Fruit fly (Drosophila melanogaster) ovary, adult (tissue): ENCODE measurements around the gene Nuf2.

Source experiments
- CG17801 ChIP-seq: fragments of 200-800 bp; optimal IDR thresholded peaks from 2 replicates; lab custom pipeline; 2019; ENCODE audit warnings: missing biosample characterization, mild to moderate bottlenecking, missing genetic modification characterization, moderate library complexity; ENCODE audit not compliant: partially characterized antibody

Nuf2 gene

DNA sequence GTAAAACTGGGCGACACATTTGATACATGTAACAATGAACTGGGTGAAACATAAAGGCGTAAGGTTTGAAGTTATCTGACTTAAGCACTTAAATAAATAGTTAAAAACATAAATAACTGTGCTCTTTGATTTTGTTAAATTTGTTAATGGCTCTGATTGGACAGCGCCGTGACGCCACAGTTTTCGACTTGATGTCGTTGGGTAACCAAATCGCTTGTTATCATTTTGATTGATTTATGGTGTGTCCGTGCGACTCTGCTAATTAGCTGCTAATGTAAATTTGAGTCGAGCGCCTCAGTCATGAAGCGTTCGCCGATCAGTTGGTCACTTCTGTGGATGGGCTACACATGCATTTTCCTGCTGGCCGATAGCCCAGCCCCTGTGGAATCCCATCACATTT lies 2.0 kb upstream of the Nuf2 start, which contains the start of gene Ugt307A1:
TSS of gene Ugt307A1 (plus strand) at position 301 of the 400 bp plus-strand sequence.
- TF ChIP-seq CG17801 (GFP tag; lab: Kevin White, UChicago): no peak

dm6 chr2L:7063721-7064179 lies 1.9 kb downstream of the Nuf2 start, which contains the start of gene Sem1:
TSS of gene Sem1 (plus strand) at chr2L:7063986.
- TF ChIP-seq CG17801 (GFP tag; lab: Kevin White, UChicago): no peak

DNA sequence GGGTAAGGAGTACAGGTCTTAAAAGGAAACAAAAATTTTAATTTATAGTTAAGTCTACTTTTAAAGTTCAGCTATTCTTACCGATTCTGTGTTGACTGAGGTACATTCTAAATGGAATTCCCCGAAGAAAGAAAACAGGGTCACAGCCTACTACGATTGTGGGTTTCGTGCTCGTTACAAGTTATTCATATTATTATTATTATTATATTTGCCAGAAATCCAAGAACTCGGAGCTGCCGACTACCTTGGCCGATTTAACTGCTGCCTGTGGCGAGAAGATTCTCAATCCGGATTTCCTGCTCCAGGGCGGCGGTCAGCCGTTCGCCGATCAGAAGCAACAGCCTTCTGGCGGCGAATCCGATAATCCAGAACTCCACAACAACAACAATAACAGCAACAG lies 4.9 kb downstream of the Nuf2 start, which contains the start of gene Mst27D:
TSS of gene Mst27D (minus strand) at position 101 of the 400 bp plus-strand sequence.
- no peak for TF ChIP-seq CG17801 (GFP tag; lab: Kevin White, UChicago)

dm6 chr2L:7056189-7056926 lies 9.3 kb downstream of the Nuf2 start, which contains the start of gene Mnn1:
TSS of gene Mnn1 (plus strand) at chr2L:7056301.
- TF ChIP-seq CG17801 (GFP tag; lab: Kevin White, UChicago): peak; percentile 41

- no peak for TF ChIP-seq CG17801 (GFP tag; lab: Kevin White, UChicago)
Observed at dm6 chr2L:7051740-7052139, 13.9 kb downstream of the Nuf2 start.

DNA sequence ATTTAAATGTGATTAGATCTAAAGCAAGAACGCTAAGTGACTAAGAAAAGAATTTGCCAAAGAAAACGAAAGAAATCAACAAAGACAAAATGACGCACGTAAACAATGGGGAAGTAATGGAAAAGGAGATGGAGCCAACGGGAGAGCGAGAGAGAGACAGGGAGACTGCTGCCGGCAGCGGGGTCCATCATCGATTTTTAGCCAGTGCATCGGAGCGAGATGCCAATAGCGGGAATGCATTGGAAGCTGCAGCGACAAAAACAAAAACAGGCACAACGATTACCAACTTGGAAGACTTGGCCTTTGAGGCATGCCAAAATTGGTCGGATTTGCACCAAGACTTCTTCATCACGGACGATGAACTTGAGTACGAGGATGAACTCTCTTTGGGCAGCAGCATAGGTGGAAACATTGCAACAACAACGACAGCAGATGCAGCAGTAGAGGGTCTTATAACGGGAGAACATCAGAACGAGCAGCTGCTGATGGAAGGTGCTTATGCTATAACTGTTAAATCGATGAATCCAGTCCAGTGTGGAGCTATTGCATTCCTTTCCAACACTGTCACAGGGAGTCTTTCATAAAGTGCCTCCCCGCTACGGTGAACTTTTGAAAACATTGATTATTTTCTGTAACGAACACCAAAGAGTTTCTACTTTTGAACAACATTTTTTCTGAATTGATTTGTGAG lies 15.0 kb downstream of the Nuf2 start:
- no peak for TF ChIP-seq CG17801 (GFP tag; lab: Kevin White, UChicago)

- no peak for TF ChIP-seq CG17801 (GFP tag; lab: Kevin White, UChicago)
Observed at dm6 chr2L:7049680-7050289, 15.9 kb downstream of the Nuf2 start.

- peak; percentile 63 for TF ChIP-seq CG17801 (GFP tag; lab: Kevin White, UChicago)
Observed at dm6 chr2L:7049009-7049647, 16.5 kb downstream of the Nuf2 start.

- TF ChIP-seq CG17801 (GFP tag; lab: Kevin White, UChicago): no peak
Observed at dm6 chr2L:7047703-7048102, 17.9 kb downstream of the Nuf2 start.

- no peak for TF ChIP-seq CG17801 (GFP tag; lab: Kevin White, UChicago)
Observed at dm6 chr2L:7043039-7043905, 22.4 kb downstream of the Nuf2 start.

DNA sequence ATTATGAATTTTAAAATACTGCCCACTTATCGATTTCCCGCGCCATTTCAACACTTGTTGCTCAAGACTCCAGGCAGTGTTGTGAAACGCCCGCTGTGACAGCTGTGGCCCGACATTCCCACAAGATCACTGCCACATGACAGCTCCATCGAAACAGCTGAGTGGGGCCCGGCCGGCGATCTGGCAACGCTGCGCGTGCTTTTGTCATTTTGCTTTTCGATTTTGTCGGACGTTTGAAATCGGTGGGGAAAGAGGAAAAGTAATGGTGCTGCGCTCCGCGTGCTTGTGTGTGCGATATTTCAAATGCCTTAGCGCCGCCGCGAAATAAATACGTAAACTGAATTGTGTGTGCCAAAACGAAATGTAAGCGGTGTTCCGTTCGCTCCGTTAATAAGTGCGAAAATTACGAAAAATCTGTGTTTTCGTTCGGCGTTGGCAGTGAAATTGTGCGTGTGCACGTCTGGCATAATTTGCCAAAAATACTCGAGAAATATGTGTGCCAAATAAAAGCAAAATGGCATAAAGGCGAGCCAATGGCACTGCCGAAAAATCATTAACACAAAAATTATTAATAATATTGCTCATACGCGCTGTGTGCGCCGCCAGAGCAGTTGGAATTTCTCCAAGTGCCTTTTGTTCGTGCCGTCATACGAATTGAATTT lies 23.4 kb downstream of the Nuf2 start:
- TF ChIP-seq CG17801 (GFP tag; lab: Kevin White, UChicago): no peak

dm6 chr2L:7039342-7039684 lies 26.3 kb downstream of the Nuf2 start:
- TF ChIP-seq CG17801 (GFP tag; lab: Kevin White, UChicago): peak; percentile 55
